Fruit fly (Drosophila melanogaster) whole organism, prepupa: ENCODE measurements around the gene CG3342.

Source experiments
- Blimp-1 ChIP-seq: fragments of 200-800 bp; sonication (Bioruptor generic); optimal IDR thresholded peaks from 3 replicates; lab custom pipeline; 2017; ENCODE audit warnings: missing biosample characterization, missing genetic modification characterization, mild to moderate bottlenecking, moderate library complexity, missing genetic modification reagents
- CG10631 ChIP-seq: fragments of 200-800 bp; sonication (Bioruptor generic); optimal IDR thresholded peaks from 2 replicates; lab custom pipeline; 2016; ENCODE audit warnings: missing biosample characterization, missing genetic modification characterization
- CG10669 ChIP-seq: fragments of 200-800 bp; sonication (Bioruptor generic); optimal IDR thresholded peaks from 3 replicates; lab custom pipeline; 2018; ENCODE audit warnings: missing biosample characterization, mild to moderate bottlenecking, missing genetic modification characterization, moderate library complexity
- CG11294 ChIP-seq: fragments of 200-800 bp; sonication (Bioruptor generic); IDR thresholded peaks from 2 replicates; pipeline ENCODE4 v1.3.6; 2022; ENCODE audit warnings: missing biosample characterization, missing genetic modification characterization
- CG11762 ChIP-seq: fragments of 200-800 bp; sonication (Bioruptor generic); optimal IDR thresholded peaks from 3 replicates; lab custom pipeline; 2016; ENCODE audit warnings: missing biosample characterization, missing genetic modification characterization; ENCODE audit not compliant: insufficient read depth
- CG11902 ChIP-seq: fragments of 200-800 bp; sonication (Bioruptor generic); optimal IDR thresholded peaks from 3 replicates; lab custom pipeline; 2016; ENCODE audit warnings: missing biosample characterization, missing genetic modification characterization
- CG15336 ChIP-seq: fragments of 200-800 bp; sonication (Bioruptor generic); IDR thresholded peaks from 2 replicates; pipeline ENCODE4 v1.3.6; 2022; ENCODE audit warnings: missing biosample characterization, missing genetic modification characterization
- CG1621 ChIP-seq: fragments of 200-800 bp; sonication (Bioruptor generic); optimal IDR thresholded peaks from 3 replicates; lab custom pipeline; 2018; ENCODE audit warnings: missing biosample characterization, mild to moderate bottlenecking, missing genetic modification characterization
- CG3032 ChIP-seq: fragments of 200-800 bp; optimal IDR thresholded peaks from 2 replicates; lab custom pipeline; 2019; ENCODE audit warnings: missing biosample characterization, mild to moderate bottlenecking, missing genetic modification characterization, moderate library complexity
- CG31627 ChIP-seq: fragments of 200-800 bp; sonication (Bioruptor generic); optimal IDR thresholded peaks from 3 replicates; lab custom pipeline; 2016; ENCODE audit warnings: missing biosample characterization, missing genetic modification characterization
- CG32006 ChIP-seq: fragments of 200-800 bp; sonication (Bioruptor generic); optimal IDR thresholded peaks from 3 replicates; lab custom pipeline; 2017; ENCODE audit warnings: missing biosample characterization, mild to moderate bottlenecking, missing genetic modification characterization
- CG34406 ChIP-seq: fragments of 200-800 bp; sonication (Bioruptor generic); optimal IDR thresholded peaks from 3 replicates; lab custom pipeline; 2016; ENCODE audit warnings: missing biosample characterization, missing genetic modification characterization
- CG4318 ChIP-seq: fragments of 200-800 bp; sonication (Bioruptor generic); optimal IDR thresholded peaks from 3 replicates; lab custom pipeline; 2017; ENCODE audit warnings: missing biosample characterization, mild to moderate bottlenecking, missing genetic modification characterization
- CG6276 ChIP-seq: fragments of 200-800 bp; sonication (Bioruptor generic); optimal IDR thresholded peaks from 2 replicates; lab custom pipeline; 2017; ENCODE audit warnings: missing biosample characterization, mild to moderate bottlenecking, missing genetic modification characterization
- CG6854 ChIP-seq: fragments of 200-800 bp; sonication (Bioruptor generic); optimal IDR thresholded peaks from 2 replicates; lab custom pipeline; 2017; ENCODE audit warnings: missing biosample characterization, mild to moderate bottlenecking, missing genetic modification characterization
- CG7368 ChIP-seq: fragments of 200-800 bp; sonication (Bioruptor generic); optimal IDR thresholded peaks from 3 replicates; lab custom pipeline; 2016; ENCODE audit warnings: missing biosample characterization, missing genetic modification characterization
- CG8119 ChIP-seq: fragments of 200-800 bp; sonication (Bioruptor generic); IDR thresholded peaks from 3 replicates; pipeline ENCODE4 v1.3.6; 2022; ENCODE audit warnings: missing biosample characterization, missing genetic modification characterization
- CG8632 ChIP-seq: fragments of 200-800 bp; sonication (Bioruptor generic); optimal IDR thresholded peaks from 3 replicates; lab custom pipeline; 2016; ENCODE audit warnings: missing biosample characterization, missing genetic modification characterization
- Eip75B ChIP-seq: fragments of 200-800 bp; sonication (Bioruptor generic); optimal IDR thresholded peaks from 3 replicates; lab custom pipeline; 2016; ENCODE audit warnings: missing biosample characterization, missing genetic modification characterization
- Eip93F ChIP-seq: fragments of 200-800 bp; sonication (Bioruptor generic); optimal IDR thresholded peaks from 2 replicates; lab custom pipeline; 2016; ENCODE audit warnings: missing biosample characterization, mild to moderate bottlenecking, missing genetic modification characterization
- Ets21C ChIP-seq: fragments of 200-800 bp; sonication (Bioruptor generic); optimal IDR thresholded peaks from 3 replicates; lab custom pipeline; 2016; ENCODE audit warnings: missing biosample characterization, missing genetic modification characterization
- Ets96B ChIP-seq: fragments of 200-800 bp; optimal IDR thresholded peaks from 2 replicates; lab custom pipeline; 2019; ENCODE audit warnings: missing biosample characterization, mild to moderate bottlenecking, missing genetic modification characterization, moderate library complexity
- Gug ChIP-seq: fragments of 200-800 bp; sonication (Bioruptor generic); IDR thresholded peaks from 2 replicates; pipeline ENCODE4 v1.3.6; 2022; ENCODE audit warnings: missing biosample characterization, missing genetic modification characterization
- Hr39 ChIP-seq: fragments of 200-800 bp; sonication (Bioruptor generic); optimal IDR thresholded peaks from 2 replicates; lab custom pipeline; 2016; ENCODE audit warnings: missing biosample characterization, missing genetic modification characterization
- Lpt ChIP-seq: fragments of 200-800 bp; sonication (Bioruptor generic); optimal IDR thresholded peaks from 3 replicates; lab custom pipeline; 2016; ENCODE audit warnings: missing biosample characterization, missing genetic modification characterization
- Met ChIP-seq: fragments of 200-800 bp; sonication (Bioruptor generic); optimal IDR thresholded peaks from 3 replicates; lab custom pipeline; 2016; ENCODE audit warnings: missing biosample characterization, missing genetic modification characterization
- Sox102F ChIP-seq: fragments of 200-800 bp; sonication (Bioruptor generic); optimal IDR thresholded peaks from 2 replicates; lab custom pipeline; 2016; ENCODE audit warnings: missing biosample characterization, mild to moderate bottlenecking, missing genetic modification characterization
- acj6 ChIP-seq: fragments of 200-800 bp; sonication (Bioruptor generic); optimal IDR thresholded peaks from 3 replicates; lab custom pipeline; 2016; ENCODE audit warnings: missing biosample characterization, missing genetic modification characterization
- cyc ChIP-seq: fragments of 200-800 bp; sonication (Bioruptor generic); optimal IDR thresholded peaks from 3 replicates; lab custom pipeline; 2016; ENCODE audit warnings: missing biosample characterization, missing genetic modification characterization
- dac ChIP-seq: fragments of 200-800 bp; sonication (Bioruptor generic); optimal IDR thresholded peaks from 2 replicates; lab custom pipeline; 2017; ENCODE audit warnings: missing biosample characterization, mild to moderate bottlenecking, missing genetic modification characterization
- eg ChIP-seq: fragments of 200-800 bp; sonication (Bioruptor generic); IDR thresholded peaks from 3 replicates; pipeline ENCODE4 v1.3.6; 2022; ENCODE audit warnings: missing biosample characterization, missing genetic modification characterization
- esn ChIP-seq: fragments of 200-800 bp; sonication (Bioruptor generic); optimal IDR thresholded peaks from 2 replicates; lab custom pipeline; 2016; ENCODE audit warnings: missing biosample characterization, mild to moderate bottlenecking, missing genetic modification characterization, moderate library complexity
- fd59A ChIP-seq: fragments of 200-800 bp; sonication (Bioruptor generic); optimal IDR thresholded peaks from 2 replicates; lab custom pipeline; 2017; ENCODE audit warnings: missing biosample characterization, mild to moderate bottlenecking, missing genetic modification characterization, missing genetic modification reagents
- lz ChIP-seq: fragments of 200-800 bp; sonication (Bioruptor generic); optimal IDR thresholded peaks from 3 replicates; lab custom pipeline; 2016; ENCODE audit warnings: missing biosample characterization, missing genetic modification characterization
- net ChIP-seq: fragments of 200-800 bp; sonication (Bioruptor generic); optimal IDR thresholded peaks from 3 replicates; lab custom pipeline; 2016; ENCODE audit warnings: missing biosample characterization, missing genetic modification characterization
- pdm3 ChIP-seq: fragments of 200-800 bp; sonication (Bioruptor generic); optimal IDR thresholded peaks from 3 replicates; lab custom pipeline; 2016; ENCODE audit warnings: missing biosample characterization, missing genetic modification characterization
- salr ChIP-seq, 2 experiments: fragments of 200-800 bp; sonication (Bioruptor generic); optimal IDR thresholded peaks; 3 replicates each; lab custom pipeline; 2016 to 2018; ENCODE audit warnings: missing biosample characterization in 2 of 2, missing genetic modification characterization in 2 of 2, mild to moderate bottlenecking in 1 of 2
- spab ChIP-seq: fragments of 200-800 bp; sonication (Bioruptor generic); optimal IDR thresholded peaks from 2 replicates; lab custom pipeline; 2017; ENCODE audit warnings: missing biosample characterization, mild to moderate bottlenecking, missing genetic modification characterization, missing genetic modification reagents
- ss ChIP-seq, 2 experiments: fragments of 200-800 bp; sonication (Bioruptor generic); optimal IDR thresholded peaks; 2 replicates in 1 of 2; 3 replicates in 1 of 2; lab custom pipeline; 2017 to 2018; ENCODE audit warnings: mild to moderate bottlenecking in 2 of 2, missing biosample characterization in 2 of 2, missing genetic modification characterization in 2 of 2, moderate library complexity in 1 of 2
- svp ChIP-seq: fragments of 200-800 bp; sonication (Bioruptor generic); peaks from one replicate; lab custom pipeline; 2016; ENCODE audit warnings: missing biosample characterization, missing genetic modification characterization
- vri ChIP-seq: fragments of 200-800 bp; sonication (Bioruptor generic); optimal IDR thresholded peaks from 3 replicates; lab custom pipeline; 2016; ENCODE audit warnings: missing biosample characterization, mild to moderate bottlenecking, missing genetic modification characterization

CG3342 gene

dm6 chrX:6571234-6571915, 43.7 kb upstream of the CG3342 start (continued):
- peak; percentile 71 for TF ChIP-seq pdm3
- peak; percentile 19 to 87 for TF ChIP-seq salr (GFP tag; optimal IDR thresholded peaks at IDR 0.05; lab: Kevin White, UChicago)
- peak; percentile 95 for TF ChIP-seq CG15336 (GFP tag; lab: Robert Waterston, UW)
- TF ChIP-seq CG32006 (GFP tag; lab: Kevin White, UChicago), result peak; percentile 97
- TF ChIP-seq Met, result peak; percentile 71
- peak; percentile 45 for TF ChIP-seq Ets21C (GFP tag; lab: Kevin White, UChicago)
- peak; percentile 77 for TF ChIP-seq CG11294
- peak; percentile 68 for TF ChIP-seq CG6854 (GFP tag; lab: Kevin White, UChicago)
- TF ChIP-seq Blimp-1, result peak; percentile 60
- peak; percentile 81 for TF ChIP-seq net
- TF ChIP-seq Eip93F, result peak; percentile 37
- TF ChIP-seq dac (GFP tag; lab: Kevin White, UChicago), result peak; percentile 89
- peak; percentile 70 for TF ChIP-seq CG11762 (GFP tag; lab: Kevin White, UChicago)
- peak; percentile 64 for TF ChIP-seq CG7368 (GFP tag; lab: Kevin White, UChicago)
- TF ChIP-seq, all 60 proteins: peak for 57

dm6 chrX:6551464-6551863, 23.8 kb upstream of the CG3342 start:
- no peak for TF ChIP-seq spab (GFP tag; lab: Kevin White, UChicago)
- TF ChIP-seq lz (GFP tag; lab: Kevin White, UChicago), result no peak
- no peak for TF ChIP-seq Eip93F
- no peak for TF ChIP-seq CG4318
- TF ChIP-seq Ets96B (tag; lab: Kevin White, UChicago), result no peak
- no peak for TF ChIP-seq acj6
- TF ChIP-seq CG10669 (GFP tag; lab: Kevin White, UChicago), result no peak
- no peak for TF ChIP-seq eg (GFP tag; lab: Robert Waterston, UW)
- no peak for TF ChIP-seq CG3032 (tag; lab: Kevin White, UChicago)
- TF ChIP-seq Lpt, result no peak
- TF ChIP-seq ss (GFP tag; optimal IDR thresholded peaks at IDR 0.05; lab: Kevin White, UChicago), result no peak
- TF ChIP-seq net, result no peak
- no peak for TF ChIP-seq CG6276 (GFP tag; lab: Kevin White, UChicago)
- no peak for TF ChIP-seq CG10631
- TF ChIP-seq CG8119 (GFP tag; lab: Robert Waterston, UW), result no peak
- TF ChIP-seq cyc, result no peak
- TF ChIP-seq CG8632 (GFP tag; lab: Kevin White, UChicago), result no peak

- TF ChIP-seq ss (GFP tag; optimal IDR thresholded peaks at IDR 0.05; lab: Kevin White, UChicago) (no peak), Eip93F (no peak), acj6 (no peak), CG34406 (GFP tag; lab: Kevin White, UChicago) (no peak), Eip75B (no peak), CG31627 (GFP tag; lab: Kevin White, UChicago) (no peak), cyc (no peak), CG4318 (no peak), vri (GFP tag; lab: Kevin White, UChicago) (no peak), Ets21C (GFP tag; lab: Kevin White, UChicago) (no peak), CG11902 (no peak), CG3032 (tag; lab: Kevin White, UChicago) (no peak), spab (GFP tag; lab: Kevin White, UChicago) (no peak), eg (GFP tag; lab: Robert Waterston, UW) (no peak), CG32006 (GFP tag; lab: Kevin White, UChicago) (no peak)
Measured at dm6 chrX:6550118-6550502, 22.4 kb upstream of the CG3342 start.

- TF ChIP-seq cyc (peak; percentile 98), Hr39 (GFP tag; lab: Kevin White, UChicago) (peak; percentile 95), vri (GFP tag; lab: Kevin White, UChicago) (peak; percentile 99), svp (GFP tag; lab: Kevin White, UChicago) (peak; percentile 97), CG3032 (tag; lab: Kevin White, UChicago) (peak; percentile 95), salr (GFP tag; optimal IDR thresholded peaks at IDR 0.05; lab: Kevin White, UChicago) (peak; percentile 89 to 93), Blimp-1 (peak; percentile 88), dac (GFP tag; lab: Kevin White, UChicago) (peak; percentile 92), CG1621 (tag; lab: Kevin White, UChicago) (peak; percentile 95), Sox102F (peak; percentile 91), net (peak; percentile 95), Gug (GFP tag; lab: Robert Waterston, UW) (peak; percentile 98), fd59A (peak; percentile 93), Eip75B (peak; percentile 97), CG11762 (GFP tag; lab: Kevin White, UChicago) (peak; percentile 94), esn (peak; percentile 95), CG6854 (GFP tag; lab: Kevin White, UChicago) (peak; percentile 94), CG8632 (GFP tag; lab: Kevin White, UChicago) (peak; percentile 91), acj6 (peak; percentile 95), CG10669 (GFP tag; lab: Kevin White, UChicago) (peak; percentile 95)
Measured at dm6 chrX:6549428-6550117, 21.9 kb upstream of the CG3342 start.
